Fruit fly (Drosophila melanogaster) whole organism: ENCODE measurements around the gene Non2.

ENCODE experiments used
- CG8478 ChIP-seq: fragments of >200 bp; optimal IDR thresholded peaks from 2 replicates; lab custom pipeline; 2018; ENCODE audit warnings: inconsistent platforms
- EcR ChIP-seq, 2 experiments: fragments of >200 bp; optimal IDR thresholded peaks; 2 replicates each; lab custom pipeline; 2017; ENCODE audit warnings: missing biosample characterization in 2 of 2, missing genetic modification characterization in 2 of 2, missing genetic modification reagents in 2 of 2
- pan ChIP-seq: fragments of >200 bp; optimal IDR thresholded peaks from 2 replicates; lab custom pipeline; 2017
- psq ChIP-seq: fragments of >200 bp; optimal IDR thresholded peaks from 2 replicates; lab custom pipeline; 2017
- usp ChIP-seq: fragments of >200 bp; optimal IDR thresholded peaks from 2 replicates; lab custom pipeline; 2017; ENCODE audit warnings: missing biosample characterization, missing genetic modification characterization, mixed read lengths

DNA sequence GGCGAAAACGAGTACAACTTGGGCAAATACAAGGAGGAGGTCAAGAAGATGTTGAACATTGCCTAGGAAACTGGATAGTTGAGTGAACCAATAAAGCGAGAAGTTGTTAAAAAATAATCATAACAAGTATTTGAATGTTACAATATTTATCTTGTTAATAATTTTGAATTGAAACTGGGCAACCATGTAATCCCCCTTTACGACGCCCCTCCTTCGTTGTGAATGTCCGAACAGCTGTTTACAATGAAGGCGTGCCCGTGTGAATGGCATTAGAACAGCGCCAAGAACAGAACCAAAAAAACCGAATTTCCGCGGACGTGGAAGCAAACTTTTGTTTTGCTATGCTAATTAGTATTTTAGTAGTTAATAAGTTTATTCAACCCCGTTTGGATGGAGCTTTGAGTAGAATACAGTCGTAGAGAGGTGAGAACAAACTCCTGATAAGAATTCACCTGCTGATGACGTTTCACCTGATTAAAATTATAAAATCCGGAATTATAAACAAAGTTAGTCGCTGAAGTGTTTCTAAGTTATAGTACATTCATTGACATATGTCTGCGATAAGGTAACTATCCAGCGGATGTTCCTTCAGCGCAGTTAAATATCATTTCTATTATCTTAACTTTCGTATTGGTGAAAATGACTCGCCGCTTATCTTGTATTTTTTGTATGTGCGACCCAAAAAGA, 15.3 kb downstream of the Non2 start, which contains the start of gene Pgant6:
- no peak for TF ChIP-seq pan (lab: Kevin White, UChicago)
- no peak for TF ChIP-seq usp (GFP tag; lab: Kevin White, UChicago)
- no peak for TF ChIP-seq CG8478 (lab: Kevin White, UChicago)
- no peak for TF ChIP-seq psq (lab: Kevin White, UChicago)
- TF ChIP-seq EcR (GFP tag; optimal IDR thresholded peaks at IDR 0.05; lab: Kevin White, UChicago), result no peak
